Worm (Caenorhabditis elegans) whole organism, mixed stage, embryonic: Measurements from ENCODE around the gene srbc-50.

ENCODE experiments used
- lin-13 ChIP-seq: fragments of 150-350 bp; optimal IDR thresholded peaks from 2 replicates; lab custom pipeline; 2014; ENCODE audit warnings: missing biosample characterization, missing genetic modification characterization
- pha-4 ChIP-seq: fragments of 150-350 bp; optimal IDR thresholded peaks from 2 replicates; lab custom pipeline; 2018; ENCODE audit warnings: missing biosample characterization, missing genetic modification reagents, missing genetic modification characterization
- ztf-11 ChIP-seq: fragments of 150-350 bp; optimal IDR thresholded peaks from 2 replicates; lab custom pipeline; 2014; ENCODE audit warnings: missing biosample characterization, missing genetic modification characterization

- TF ChIP-seq ztf-11 (no peak), lin-13 (tag; lab: Kevin White, UChicago) (no peak), pha-4 (no peak)
Measured at ce11 chrV:15867373-15867772, 42.6 kb upstream of the srbc-50 start, which contains the start of gene fbxa-197.
